Fruit fly (Drosophila melanogaster) whole organism, embryonic: Measurements from ENCODE around the gene CG5909.

Experiments used
- Ada2b ChIP-seq: fragments of 200-800 bp; sonication (Bioruptor generic); IDR thresholded peaks from 2 replicates; pipeline ENCODE4 v1.3.6; 2022; ENCODE audit warnings: missing biosample characterization, missing genetic modification characterization
- Bgb ChIP-seq: fragments of 200-800 bp; sonication (Bioruptor generic); IDR thresholded peaks from 2 replicates; pipeline ENCODE4 v1.3.6; 2022; ENCODE audit warnings: missing biosample characterization, missing genetic modification characterization; ENCODE audit not compliant: partially characterized antibody
- CG18262 ChIP-seq: fragments of 200-800 bp; optimal IDR thresholded peaks from 3 replicates; lab custom pipeline; 2019; ENCODE audit warnings: missing biosample characterization, mild to moderate bottlenecking, missing genetic modification characterization, moderate library complexity
- CG6272 ChIP-seq: fragments of 200-800 bp; sonication (Bioruptor generic); IDR thresholded peaks from 2 replicates; pipeline ENCODE4 v1.3.6; 2022; ENCODE audit warnings: missing biosample characterization, missing genetic modification characterization
- E2f2 ChIP-seq: fragments of 200-800 bp; sonication (Bioruptor generic); IDR thresholded peaks from 2 replicates; pipeline ENCODE4 v1.3.6; 2022; ENCODE audit warnings: missing biosample characterization, missing genetic modification characterization
- ac ChIP-seq: fragments of 200-800 bp; sonication (Bioruptor generic); optimal IDR thresholded peaks from 3 replicates; lab custom pipeline; 2017; ENCODE audit warnings: missing biosample characterization, mild to moderate bottlenecking, missing genetic modification characterization
- ato ChIP-seq: fragments of 200-800 bp; sonication (Bioruptor generic); IDR thresholded peaks from 2 replicates; pipeline ENCODE4 v1.3.6; 2022; ENCODE audit warnings: missing biosample characterization, missing genetic modification characterization; ENCODE audit not compliant: partially characterized antibody
- tll ChIP-seq, 2 experiments: fragments of 200-800 bp in 1 of 2; fragments of >200 bp in 1 of 2; sonication (Bioruptor generic) in 1 of 2; optimal IDR thresholded peaks; 2 replicates each; lab custom pipeline; 2017 to 2019; ENCODE audit warnings: missing biosample characterization in 2 of 2, missing genetic modification characterization in 2 of 2, mild to moderate bottlenecking in 1 of 2, moderate library complexity in 1 of 2
- wek ChIP-seq: fragments of 200-800 bp; sonication (Bioruptor generic); optimal IDR thresholded peaks from 3 replicates; lab custom pipeline; 2018; ENCODE audit warnings: missing biosample characterization, mild to moderate bottlenecking, missing genetic modification characterization, moderate library complexity

DNA sequence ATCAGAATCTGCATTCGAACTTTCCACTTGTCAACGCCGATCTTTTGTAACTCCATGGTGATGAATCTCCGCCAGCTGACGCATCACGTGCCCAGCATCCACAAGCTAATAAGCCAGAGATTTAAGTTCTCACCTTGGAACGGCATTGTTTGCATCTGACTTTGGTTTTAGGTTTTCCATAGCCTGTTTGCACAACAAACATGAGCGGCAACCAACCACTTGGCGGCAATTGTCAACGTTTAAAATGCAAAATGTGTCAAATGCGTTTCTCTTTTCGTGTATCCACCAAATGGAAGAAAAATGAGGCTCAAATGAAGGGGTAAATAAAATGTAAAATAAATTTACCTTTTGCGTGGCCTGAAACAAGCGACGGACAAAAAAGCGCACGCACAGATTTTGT, 41.4 kb downstream of the CG5909 start:
- no peak for TF ChIP-seq wek (GFP tag; lab: Kevin White, UChicago)
- no peak for TF ChIP-seq ac (GFP tag; lab: Kevin White, UChicago)
- no peak for TF ChIP-seq CG18262 (tag; lab: Kevin White, UChicago)
- no peak for TF ChIP-seq Ada2b (GFP tag; lab: Robert Waterston, UW)
- TF ChIP-seq ato (GFP tag; lab: Robert Waterston, UW), result no peak
- TF ChIP-seq tll (GFP tag; optimal IDR thresholded peaks at IDR 0.05; lab: Kevin White, UChicago), result no peak
- no peak for TF ChIP-seq E2f2
- no peak for TF ChIP-seq Bgb
- no peak for TF ChIP-seq CG6272
